Fruit fly (Drosophila melanogaster) whole organism, embryonic: ENCODE results near the gene CG42536.

Experiments used
- ATbp ChIP-seq: fragments of 200-800 bp; sonication (Bioruptor generic); optimal IDR thresholded peaks from 2 replicates; lab custom pipeline; 2017; ENCODE audit warnings: missing biosample characterization, mild to moderate bottlenecking, missing genetic modification characterization, missing genetic modification reagents
- Abd-B ChIP-seq: fragments of 200-800 bp; sonication (Bioruptor generic); optimal IDR thresholded peaks from 2 replicates; lab custom pipeline; 2018; ENCODE audit warnings: missing biosample characterization, mild to moderate bottlenecking, missing genetic modification characterization, moderate library complexity
- Asciz ChIP-seq: fragments of 200-800 bp; sonication (Bioruptor generic); optimal IDR thresholded peaks from 2 replicates; lab custom pipeline; 2017; ENCODE audit warnings: missing biosample characterization, mild to moderate bottlenecking, missing genetic modification characterization, missing genetic modification reagents
- CG10431 ChIP-seq: fragments of 200-800 bp; sonication (Bioruptor generic); optimal IDR thresholded peaks from 3 replicates; lab custom pipeline; 2018; ENCODE audit warnings: missing biosample characterization, mild to moderate bottlenecking, missing genetic modification characterization
- CG12071 ChIP-seq: fragments of 200-800 bp; sonication (Bioruptor generic); optimal IDR thresholded peaks from 3 replicates; lab custom pipeline; 2018; ENCODE audit warnings: missing biosample characterization, mild to moderate bottlenecking, missing genetic modification characterization
- CG12219 ChIP-seq: fragments of 200-800 bp; sonication (Bioruptor generic); optimal IDR thresholded peaks from 3 replicates; lab custom pipeline; 2018; ENCODE audit warnings: missing biosample characterization, mild to moderate bottlenecking, missing genetic modification characterization
- CG12236 ChIP-seq: fragments of 200-800 bp; sonication (Bioruptor generic); optimal IDR thresholded peaks from 2 replicates; lab custom pipeline; 2016; ENCODE audit warnings: missing biosample characterization, missing genetic modification characterization
- CG12659 ChIP-seq: fragments of 200-800 bp; sonication (Bioruptor generic); optimal IDR thresholded peaks from 3 replicates; lab custom pipeline; 2017; ENCODE audit warnings: mild to moderate bottlenecking, missing biosample characterization, missing genetic modification reagents, missing genetic modification characterization
- CG14860 ChIP-seq: fragments of 200-800 bp; sonication (Bioruptor generic); IDR thresholded peaks from 3 replicates; pipeline ENCODE4 v1.3.6; 2022; ENCODE audit warnings: missing biosample characterization, missing genetic modification characterization; ENCODE audit not compliant: partially characterized antibody
- CG14965 ChIP-seq: fragments of 200-800 bp; sonication (Bioruptor generic); optimal IDR thresholded peaks from 2 replicates; lab custom pipeline; 2016; ENCODE audit warnings: missing biosample characterization, missing genetic modification characterization, borderline replicate concordance
- CG16815 ChIP-seq: fragments of 200-800 bp; sonication (Bioruptor generic); optimal IDR thresholded peaks from 3 replicates; lab custom pipeline; 2017; ENCODE audit warnings: missing biosample characterization, mild to moderate bottlenecking, missing genetic modification characterization
- CG17359 ChIP-seq: fragments of 200-800 bp; sonication (Bioruptor generic); optimal IDR thresholded peaks from 3 replicates; lab custom pipeline; 2018; ENCODE audit warnings: missing biosample characterization, mild to moderate bottlenecking, missing genetic modification characterization, moderate library complexity
- CG2116 ChIP-seq: fragments of 200-800 bp; sonication (Bioruptor generic); optimal IDR thresholded peaks from 3 replicates; lab custom pipeline; 2018; ENCODE audit warnings: missing biosample characterization, mild to moderate bottlenecking, missing genetic modification characterization
- CG2120 ChIP-seq: fragments of 200-800 bp; sonication (Bioruptor generic); optimal IDR thresholded peaks from 3 replicates; lab custom pipeline; 2016; ENCODE audit warnings: missing biosample characterization, missing genetic modification characterization
- CG30403 ChIP-seq: fragments of 200-800 bp; sonication (Bioruptor generic); optimal IDR thresholded peaks from 3 replicates; lab custom pipeline; 2016; ENCODE audit warnings: missing biosample characterization, missing genetic modification characterization
- CG3281 ChIP-seq: fragments of 200-800 bp; sonication (Bioruptor generic); optimal IDR thresholded peaks from 3 replicates; lab custom pipeline; 2017; ENCODE audit warnings: missing biosample characterization, mild to moderate bottlenecking, missing genetic modification characterization
- CG5953 ChIP-seq: fragments of 200-800 bp; sonication (Bioruptor generic); IDR thresholded peaks from 2 replicates; pipeline ENCODE4 v1.3.6; 2022; ENCODE audit warnings: missing biosample characterization, missing genetic modification characterization
- CG9932 ChIP-seq: fragments of 200-800 bp; sonication (Bioruptor generic); IDR thresholded peaks from 2 replicates; pipeline ENCODE4 v1.3.6; 2022; ENCODE audit warnings: missing biosample characterization, missing genetic modification characterization
- CHES-1-like ChIP-seq: fragments of 200-800 bp; sonication (Bioruptor generic); optimal IDR thresholded peaks from 2 replicates; lab custom pipeline; 2016; ENCODE audit warnings: missing biosample characterization, missing genetic modification characterization
- Dad ChIP-seq: fragments of 200-800 bp; sonication (Bioruptor generic); optimal IDR thresholded peaks from 3 replicates; lab custom pipeline; 2016; ENCODE audit warnings: missing biosample characterization, missing genetic modification characterization
- Deaf1 ChIP-seq: fragments of 200-800 bp; optimal IDR thresholded peaks from 3 replicates; lab custom pipeline; 2019; ENCODE audit warnings: missing biosample characterization, mild to moderate bottlenecking, missing genetic modification characterization, moderate library complexity
- Ets65A ChIP-seq: fragments of 200-800 bp; sonication (Bioruptor generic); peaks from one replicate; lab custom pipeline; 2016; ENCODE audit warnings: missing biosample characterization, missing genetic modification characterization
- Fer2 ChIP-seq: fragments of 200-800 bp; sonication (Bioruptor generic); optimal IDR thresholded peaks from 2 replicates; lab custom pipeline; 2018; ENCODE audit warnings: missing biosample characterization, mild to moderate bottlenecking, missing genetic modification characterization, moderate library complexity
- Fer3 ChIP-seq: fragments of 200-800 bp; sonication (Bioruptor generic); optimal IDR thresholded peaks from 2 replicates; lab custom pipeline; 2018; ENCODE audit warnings: missing biosample characterization, mild to moderate bottlenecking, missing genetic modification characterization, moderate library complexity
- GATAe ChIP-seq: fragments of 200-800 bp; sonication (Bioruptor generic); conservative IDR thresholded peaks from 2 replicates; pipeline ENCODE4 v1.3.6; 2022; ENCODE audit warnings: missing biosample characterization, missing genetic modification characterization
- H15 ChIP-seq: fragments of 200-800 bp; sonication (Bioruptor generic); IDR thresholded peaks from 3 replicates; pipeline ENCODE4 v1.3.6; 2022; ENCODE audit warnings: missing biosample characterization, missing genetic modification characterization
- HLH54F ChIP-seq: fragments of 200-800 bp; sonication (Bioruptor generic); optimal IDR thresholded peaks from 3 replicates; lab custom pipeline; 2016; ENCODE audit warnings: missing biosample characterization, missing genetic modification characterization
- Hr51 ChIP-seq, 2 experiments: fragments of 200-800 bp; sonication (Bioruptor generic); optimal IDR thresholded peaks; 2 replicates in 1 of 2; 3 replicates in 1 of 2; lab custom pipeline; 2016 to 2018; ENCODE audit warnings: missing biosample characterization in 2 of 2, missing genetic modification characterization in 2 of 2, mild to moderate bottlenecking in 1 of 2, moderate library complexity in 1 of 2
- Max ChIP-seq: fragments of 200-800 bp; sonication (Bioruptor generic); optimal IDR thresholded peaks from 2 replicates; lab custom pipeline; 2016; ENCODE audit warnings: missing biosample characterization, mild to moderate bottlenecking, missing genetic modification characterization
- Xrp1 ChIP-seq: fragments of 200-800 bp; sonication (Bioruptor generic); IDR thresholded peaks from 2 replicates; pipeline ENCODE4 v1.3.6; 2022; ENCODE audit warnings: missing biosample characterization, missing genetic modification characterization
- ab ChIP-seq: fragments of 200-800 bp; sonication (Bioruptor generic); optimal IDR thresholded peaks from 2 replicates; lab custom pipeline; 2016; ENCODE audit warnings: missing biosample characterization, missing genetic modification characterization
- abd-A ChIP-seq: fragments of 200-800 bp; sonication (Bioruptor generic); optimal IDR thresholded peaks from 3 replicates; lab custom pipeline; 2019; ENCODE audit warnings: missing biosample characterization, mild to moderate bottlenecking, missing genetic modification characterization, moderate library complexity
- ase ChIP-seq: fragments of 200-800 bp; sonication (Bioruptor generic); IDR thresholded peaks from 3 replicates; pipeline ENCODE4 v1.3.6; 2022; ENCODE audit warnings: missing biosample characterization, missing genetic modification characterization
- ash1 ChIP-seq: fragments of 200-800 bp; sonication (Bioruptor generic); optimal IDR thresholded peaks from 2 replicates; lab custom pipeline; 2018; ENCODE audit warnings: missing biosample characterization, mild to moderate bottlenecking, missing genetic modification characterization
- cg ChIP-seq: fragments of 200-800 bp; sonication (Bioruptor generic); optimal IDR thresholded peaks from 3 replicates; lab custom pipeline; 2019; ENCODE audit warnings: missing biosample characterization, mild to moderate bottlenecking, missing genetic modification characterization, moderate library complexity
- chif ChIP-seq, 2 experiments: fragments of 200-800 bp; sonication (Bioruptor generic); optimal IDR thresholded peaks; 3 replicates each; lab custom pipeline; 2016; ENCODE audit warnings: missing biosample characterization in 2 of 2, missing genetic modification characterization in 2 of 2
- dm ChIP-seq: fragments of 200-800 bp; sonication (Bioruptor generic); optimal IDR thresholded peaks from 3 replicates; lab custom pipeline; 2016; ENCODE audit warnings: missing biosample characterization, missing genetic modification characterization
- h ChIP-seq: fragments of >200 bp; optimal IDR thresholded peaks from 2 replicates; lab custom pipeline; 2017
- lbe ChIP-seq: fragments of 200-800 bp; sonication (Bioruptor generic); optimal IDR thresholded peaks from 2 replicates; lab custom pipeline; 2016; ENCODE audit warnings: missing biosample characterization, mild to moderate bottlenecking, missing genetic modification characterization
- mirr ChIP-seq: fragments of 200-800 bp; sonication (Bioruptor generic); optimal IDR thresholded peaks from 3 replicates; lab custom pipeline; 2018; ENCODE audit warnings: missing biosample characterization, mild to moderate bottlenecking, missing genetic modification characterization
- org-1 ChIP-seq: fragments of 200-800 bp; sonication (Bioruptor generic); optimal IDR thresholded peaks from 2 replicates; lab custom pipeline; 2017; ENCODE audit warnings: missing biosample characterization, missing genetic modification characterization
- ranshi ChIP-seq: fragments of 200-800 bp; sonication (Bioruptor generic); IDR thresholded peaks from 2 replicates; pipeline ENCODE4 v1.3.6; 2022; ENCODE audit warnings: missing biosample characterization, missing genetic modification characterization
- ro ChIP-seq: fragments of 200-800 bp; sonication (Bioruptor generic); IDR thresholded peaks from 2 replicates; pipeline ENCODE4 v1.3.6; 2022; ENCODE audit warnings: missing biosample characterization, missing genetic modification characterization
- run ChIP-seq: fragments of 200-800 bp; sonication (Bioruptor generic); optimal IDR thresholded peaks from 3 replicates; lab custom pipeline; 2018; ENCODE audit warnings: missing biosample characterization, mild to moderate bottlenecking, missing genetic modification characterization
- sr ChIP-seq: fragments of 200-800 bp; sonication (Bioruptor generic); IDR thresholded peaks from 3 replicates; pipeline ENCODE4 v1.3.6; 2022; ENCODE audit warnings: missing biosample characterization, missing genetic modification characterization
- ssp ChIP-seq: fragments of 200-800 bp; sonication (Bioruptor generic); IDR thresholded peaks from 2 replicates; pipeline ENCODE4 v1.3.6; 2022; ENCODE audit warnings: missing biosample characterization, missing genetic modification characterization
- stwl ChIP-seq: fragments of 200-800 bp; sonication (Bioruptor generic); optimal IDR thresholded peaks from 3 replicates; lab custom pipeline; 2018; ENCODE audit warnings: missing biosample characterization, mild to moderate bottlenecking, missing genetic modification characterization, moderate library complexity
- twi ChIP-seq: fragments of 200-800 bp; optimal IDR thresholded peaks from 2 replicates; lab custom pipeline; 2019; ENCODE audit warnings: missing biosample characterization, mild to moderate bottlenecking, missing genetic modification characterization, moderate library complexity
- wek ChIP-seq: fragments of 200-800 bp; sonication (Bioruptor generic); optimal IDR thresholded peaks from 3 replicates; lab custom pipeline; 2018; ENCODE audit warnings: missing biosample characterization, mild to moderate bottlenecking, missing genetic modification characterization, moderate library complexity
- zen ChIP-seq: fragments of 200-800 bp; sonication (Bioruptor generic); optimal IDR thresholded peaks from 3 replicates; lab custom pipeline; 2018; ENCODE audit warnings: missing biosample characterization, mild to moderate bottlenecking, missing genetic modification characterization, moderate library complexity

Gene CG42536

dm6 chr3L:10656451-10657198, 26.8 kb upstream of the CG42536 start (continued):
- TF ChIP-seq Max (GFP tag; lab: Kevin White, UChicago) (peak; percentile 10), abd-A (tag; lab: Kevin White, UChicago) (no peak), CG2116 (GFP tag; lab: Kevin White, UChicago) (peak; percentile 60), Dad (GFP tag; lab: Kevin White, UChicago) (peak; percentile 11), run (tag; lab: Kevin White, UChicago) (peak; percentile 23), ase (GFP tag; lab: Robert Waterston, UW) (no peak), CG12659 (GFP tag; lab: Kevin White, UChicago) (peak; percentile 47), CG14965 (GFP tag; lab: Kevin White, UChicago) (peak; percentile 59), CG17359 (peak; percentile 85), HLH54F (GFP tag; lab: Kevin White, UChicago) (peak; percentile 2), CG12219 (GFP tag; lab: Kevin White, UChicago) (peak; percentile 56), ro (GFP tag; lab: Robert Waterston, UW) (no peak), CG30403 (GFP tag; lab: Kevin White, UChicago) (peak; percentile 17), Ets65A (GFP tag; lab: Kevin White, UChicago) (no peak), stwl (tag; lab: Kevin White, UChicago) (no peak), Hr51 (GFP tag; optimal IDR thresholded peaks at IDR 0.05; lab: Kevin White, UChicago) (peak; percentile 23 to 47), GATAe (no peak), CG12236 (GFP tag; lab: Kevin White, UChicago) (peak; percentile 74), cg (GFP tag; lab: Kevin White, UChicago) (no peak), CG9932 (GFP tag; lab: Robert Waterston, UW) (no peak), h (lab: Kevin White, UChicago) (no peak), ATbp (GFP tag; lab: Kevin White, UChicago) (peak; percentile 94), ab (GFP tag; lab: Kevin White, UChicago) (no peak), org-1 (GFP tag; lab: Kevin White, UChicago) (peak; percentile 76), zen (tag; lab: Kevin White, UChicago) (no peak), ranshi (GFP tag; lab: Robert Waterston, UW) (peak; percentile 60; the same call in 1 of the 2 replicates), H15 (no peak), ssp (GFP tag; lab: Robert Waterston, UW) (no peak), lbe (GFP tag; lab: Kevin White, UChicago) (no peak), dm (GFP tag; lab: Kevin White, UChicago) (no peak), CG14860 (GFP tag; lab: Robert Waterston, UW) (no peak), wek (GFP tag; lab: Kevin White, UChicago) (peak; percentile 77), Fer3 (peak; percentile 75), twi (peak; percentile 97), CG16815 (no peak), mirr (GFP tag; lab: Kevin White, UChicago) (peak; percentile 49), Xrp1 (GFP tag; lab: Robert Waterston, UW) (peak; percentile 70), Asciz (peak; percentile 91), CG2120 (peak; percentile 58), CG3281 (GFP tag; lab: Kevin White, UChicago) (peak; percentile 69), CG12071 (GFP tag; lab: Kevin White, UChicago) (peak; percentile 88), Deaf1 (tag; lab: Kevin White, UChicago) (no peak), CHES-1-like (GFP tag; lab: Kevin White, UChicago) (peak; percentile 49), Fer2 (tag; lab: Kevin White, UChicago) (peak; percentile 7), ash1 (GFP tag; lab: Kevin White, UChicago) (peak; percentile 38), CG10431 (peak; percentile 43), CG5953 (GFP tag; lab: Robert Waterston, UW) (peak; percentile 68), sr (GFP tag; lab: Robert Waterston, UW) (peak; percentile 25; the same call in 2 of the 3 replicates), chif (GFP tag; optimal IDR thresholded peaks at IDR 0.05; lab: Kevin White, UChicago) (peak in 1 of 2 experiments; percentile 66), Abd-B (GFP tag; lab: Kevin White, UChicago) (no peak)
